Worm (Caenorhabditis elegans): Measurements from ENCODE around the gene M01H9.10.

M01H9.10 gene

DNA sequence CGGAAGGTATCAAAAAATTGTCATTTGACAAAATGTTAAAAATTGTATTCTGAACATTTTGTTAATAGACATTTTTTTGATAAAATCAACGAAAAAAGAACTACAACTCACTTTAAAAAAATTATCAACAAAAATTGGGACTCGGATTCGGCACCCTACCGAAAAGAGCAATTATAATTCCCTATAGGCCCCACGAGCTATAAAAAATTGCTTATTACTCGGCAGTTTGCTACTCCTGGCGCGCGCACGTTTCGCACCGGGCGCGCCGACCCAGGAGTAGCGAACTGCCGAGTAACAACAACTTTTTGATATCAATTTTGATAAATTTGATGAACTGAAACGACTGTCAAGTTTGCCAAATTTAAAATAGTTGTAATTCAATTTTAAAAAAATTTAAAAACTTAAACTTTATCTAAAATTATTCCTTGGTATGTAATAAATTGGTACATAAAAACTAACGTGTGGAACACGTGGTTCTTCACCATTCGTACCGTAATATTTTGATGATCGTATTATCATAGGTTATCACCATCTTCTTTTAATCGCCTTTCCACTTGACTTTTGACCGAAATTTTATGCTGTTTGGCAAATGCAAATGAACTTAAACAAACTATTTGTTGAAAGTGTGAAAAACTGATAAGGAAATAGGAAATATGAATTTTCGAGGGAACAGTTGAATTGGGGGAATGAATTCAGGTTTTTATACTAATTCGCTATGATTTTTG, 4.4 kb downstream of the M01H9.10 start:
- TF ChIP-seq pha-4 (GFP tag; IDR thresholded peaks at IDR 0.05) = peak; percentile 22; the same call in 1 of the 2 replicates
- no peak for TF ChIP-seq pha-4 (tag; optimal IDR thresholded peaks at IDR 0.05)
- no peak for TF ChIP-seq tag-97 (GFP tag; IDR thresholded peaks at IDR 0.05)
- no peak for TF ChIP-seq daf-16 (GFP tag; optimal IDR thresholded peaks at IDR 0.05)
- TF ChIP-seq daf-16 (tag; optimal IDR thresholded peaks at IDR 0.05) = peak; percentile 47
- peak in 1 of 2 experiments; percentile 5 for TF ChIP-seq lsy-2 (tag; optimal IDR thresholded peaks at IDR 0.05)
- no peak for TF ChIP-seq mxl-2 (GFP tag; conservative IDR thresholded peaks at IDR 0.05)
- no peak for TF ChIP-seq lin-39 (tag; optimal IDR thresholded peaks at IDR 0.05)
- TF ChIP-seq attf-4 (tag; optimal IDR thresholded peaks at IDR 0.05) = no peak
- no peak for TF ChIP-seq Y105C5A.15 (GFP tag; IDR thresholded peaks at IDR 0.05)
- no peak for TF ChIP-seq daf-12 (tag; optimal IDR thresholded peaks at IDR 0.05)
- TF ChIP-seq zip-2 (tag; optimal IDR thresholded peaks at IDR 0.05) = no peak
- no peak for TF ChIP-seq lin-38 (GFP tag; IDR thresholded peaks at IDR 0.05)
- no peak for TF ChIP-seq nhr-237 (tag; optimal IDR thresholded peaks at IDR 0.05)
- peak; percentile 66 for TF ChIP-seq dve-1 (tag; optimal IDR thresholded peaks at IDR 0.05; ENCODE audit: insufficient read depth)
- no peak for TF ChIP-seq zfp-3 (GFP tag; conservative IDR thresholded peaks at IDR 0.05)
- peak; percentile 39 for TF ChIP-seq nhr-28 (tag; optimal IDR thresholded peaks at IDR 0.05)
- 0 out of 2 replicates have a peak, but pooled peaks have one; percentile 18 for TF ChIP-seq tra-1 (GFP tag; IDR thresholded peaks at IDR 0.05)
- TF ChIP-seq Y5F2A.4 (GFP tag; optimal IDR thresholded peaks at IDR 0.05) = no peak
- peak; percentile 34 for TF ChIP-seq ama-1 (optimal IDR thresholded peaks at IDR 0.05)
- TF ChIP-seq F49E8.2 (tag; optimal IDR thresholded peaks at IDR 0.05; ENCODE audit: borderline replicate concordance) = no peak
- no peak for TF ChIP-seq skn-1 (tag; optimal IDR thresholded peaks at IDR 0.05)
- no peak for TF ChIP-seq php-3 (GFP tag; IDR thresholded peaks at IDR 0.05)
- TF ChIP-seq mdl-1 (tag; optimal IDR thresholded peaks at IDR 0.05) = no peak
- no peak for TF ChIP-seq egl-43 (GFP tag; IDR thresholded peaks at IDR 0.05)
- TF ChIP-seq nhr-48 (tag; optimal IDR thresholded peaks at IDR 0.05) = peak; percentile 17
- TF ChIP-seq aha-1 (tag) = peak; percentile 89
- TF ChIP-seq spr-1 (tag; optimal IDR thresholded peaks at IDR 0.05) = no peak
- TF ChIP-seq hmg-1.1 (GFP tag; IDR thresholded peaks at IDR 0.05) = no peak
- TF ChIP-seq lin-13 (GFP tag; optimal IDR thresholded peaks at IDR 0.05) = no peak
- TF ChIP-seq unc-39 (tag; optimal IDR thresholded peaks at IDR 0.05) = no peak
- no peak for TF ChIP-seq fos-1 (tag; optimal IDR thresholded peaks at IDR 0.05)
- TF ChIP-seq hlh-30 (tag; optimal IDR thresholded peaks at IDR 0.05; ENCODE audit: insufficient read depth) = peak; percentile 47
- no peak for TF ChIP-seq madf-9 (GFP tag; conservative IDR thresholded peaks at IDR 0.05)
- no peak for TF ChIP-seq rbr-2 (tag; optimal IDR thresholded peaks at IDR 0.05)
- no peak for TF ChIP-seq duxl-1 (tag; optimal IDR thresholded peaks at IDR 0.05; ENCODE audit: poor library complexity)
- no peak for TF ChIP-seq aly-2 (tag; optimal IDR thresholded peaks at IDR 0.05)
- no peak for TF ChIP-seq dpl-1 (GFP tag; optimal IDR thresholded peaks at IDR 0.05)
- no peak for TF ChIP-seq ces-1 (GFP tag; optimal IDR thresholded peaks at IDR 0.05)
- TF ChIP-seq hlh-11 (tag; optimal IDR thresholded peaks at IDR 0.05) = peak; percentile 17
- TF ChIP-seq mep-1 (tag; optimal IDR thresholded peaks at IDR 0.05) = no peak
- TF ChIP-seq lin-29 (GFP tag; IDR thresholded peaks at IDR 0.05) = no peak
- no peak for TF ChIP-seq lir-3 (tag; optimal IDR thresholded peaks at IDR 0.05)
- TF ChIP-seq vab-7 (GFP tag; IDR thresholded peaks at IDR 0.05) = no peak
- TF ChIP-seq ctbp-1 (GFP tag; IDR thresholded peaks at IDR 0.05) = no peak
- TF ChIP-seq F37D6.2 (tag; optimal IDR thresholded peaks at IDR 0.05) = no peak
- 0 out of 2 replicates have a peak, but pooled peaks have one; percentile 6 for TF ChIP-seq saeg-2 (GFP tag; IDR thresholded peaks at IDR 0.05)
- no peak for TF ChIP-seq snpc-4 (tag; optimal IDR thresholded peaks at IDR 0.05)
- TF ChIP-seq ceh-20 (GFP tag; IDR thresholded peaks at IDR 0.05) = no peak
- no peak for TF ChIP-seq egl-27 (tag; optimal IDR thresholded peaks at IDR 0.05)
- TF ChIP-seq lin-1 (GFP tag; IDR thresholded peaks at IDR 0.05) = no peak
- peak; percentile 24 for TF ChIP-seq pqm-1 (tag; optimal IDR thresholded peaks at IDR 0.05)

All from whole organism, L4 larva.